Fruit fly (Drosophila melanogaster) whole organism, pupa: ENCODE measurements around the gene Nse4.

Experiments used
- CG14655 ChIP-seq: fragments of 200-800 bp; sonication (Bioruptor generic); optimal IDR thresholded peaks from 3 replicates; lab custom pipeline; 2017; ENCODE audit warnings: mild to moderate bottlenecking, missing biosample characterization, missing genetic modification reagents, missing genetic modification characterization
- CG17806 ChIP-seq: fragments of 200-800 bp; sonication (Bioruptor generic); optimal IDR thresholded peaks from 2 replicates; lab custom pipeline; 2018; ENCODE audit warnings: missing biosample characterization, mild to moderate bottlenecking, missing genetic modification characterization, moderate library complexity
- CG32121 ChIP-seq: fragments of 200-800 bp; sonication (Bioruptor generic); IDR thresholded peaks from 2 replicates; pipeline ENCODE4 v1.3.6; 2022; ENCODE audit warnings: missing biosample characterization, missing genetic modification characterization
- CG8159 ChIP-seq: fragments of 200-800 bp; sonication (Bioruptor generic); optimal IDR thresholded peaks from 3 replicates; lab custom pipeline; 2018; ENCODE audit warnings: missing biosample characterization, mild to moderate bottlenecking, missing genetic modification characterization, moderate library complexity
- Ets98B ChIP-seq: fragments of 200-800 bp; sonication (Bioruptor generic); IDR thresholded peaks from 2 replicates; pipeline ENCODE4 v1.3.6; 2022; ENCODE audit warnings: missing biosample characterization, missing genetic modification characterization
- fd96Ca ChIP-seq: fragments of 200-800 bp; sonication (Bioruptor generic); IDR thresholded peaks from 3 replicates; pipeline ENCODE4 v1.3.6; 2022; ENCODE audit warnings: missing biosample characterization, missing genetic modification characterization

DNA sequence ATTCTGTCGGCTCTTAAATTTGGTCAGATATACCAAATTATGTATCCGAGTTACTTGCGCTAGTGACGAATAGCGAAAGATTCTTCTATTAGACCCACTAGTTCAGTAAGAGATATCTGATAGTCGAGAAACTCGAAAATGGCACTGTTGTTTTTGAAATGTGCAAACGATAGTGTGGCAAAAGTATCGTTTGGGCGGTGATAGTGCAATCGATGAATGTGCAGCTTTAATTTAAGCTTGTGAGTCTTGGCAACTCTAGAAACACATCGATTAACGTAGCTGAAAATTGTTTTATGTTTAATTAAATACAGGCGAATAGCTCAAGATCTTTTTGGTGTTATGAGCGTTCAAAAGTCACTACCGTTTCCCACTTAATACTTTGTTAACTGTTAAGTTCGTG lies 1.9 kb upstream of the Nse4 start, which contains the start of gene STUB1:
- TF ChIP-seq Ets98B (GFP tag; lab: Robert Waterston, UW) = no peak
- TF ChIP-seq CG17806 (tag; lab: Kevin White, UChicago) = no peak
- no peak for TF ChIP-seq CG14655
- TF ChIP-seq fd96Ca (GFP tag; lab: Robert Waterston, UW) = no peak
- no peak for TF ChIP-seq CG8159 (tag; lab: Kevin White, UChicago)
- no peak for TF ChIP-seq CG32121 (GFP tag; lab: Robert Waterston, UW)
